Worm (Caenorhabditis elegans) whole organism, L4 larva: ENCODE results near the gene F52H2.5.
A peak's percentile ranks its signal among the peaks of the same experiment; 100 is the strongest.

Experiments used
- F10B5.3 ChIP-seq: sonication (generic microtip); optimal IDR thresholded peaks from 2 replicates; lab custom pipeline; 2016; ENCODE audit warnings: mild to moderate bottlenecking, missing genetic modification characterization, missing compliant biosample characterization
- T26A8.4 ChIP-seq: fragments of 200-800 bp; sonication (Bioruptor generic); IDR thresholded peaks from 2 replicates; pipeline ENCODE4 v1.3.6; 2022; ENCODE audit warnings: missing genetic modification characterization, missing compliant biosample characterization
- Y105C5A.15 ChIP-seq: fragments of 200-800 bp; sonication (Bioruptor generic); IDR thresholded peaks from 2 replicates; pipeline ENCODE4 v1.3.6; 2022; ENCODE audit warnings: missing genetic modification characterization, missing compliant biosample characterization
- Y75B8A.6 ChIP-seq: fragments of 200-800 bp; sonication (Bioruptor generic); IDR thresholded peaks from 2 replicates; pipeline ENCODE4 v1.3.6; 2022; ENCODE audit warnings: missing genetic modification reagents, missing genetic modification characterization, missing compliant biosample characterization
- ZK337.2 ChIP-seq: fragments of 200-800 bp; sonication (Bioruptor generic); IDR thresholded peaks from 2 replicates; pipeline ENCODE4 v1.3.6; 2022; ENCODE audit warnings: missing genetic modification reagents, missing genetic modification characterization, missing compliant biosample characterization
- arid-1 ChIP-seq: fragments of 200-800 bp; sonication (Bioruptor generic); conservative IDR thresholded peaks from 2 replicates; pipeline ENCODE4 v1.3.6; 2022; ENCODE audit warnings: missing genetic modification reagents, missing genetic modification characterization, missing compliant biosample characterization
- ceh-44 ChIP-seq: fragments of 200-800 bp; sonication (Bioruptor generic); IDR thresholded peaks from 2 replicates; pipeline ENCODE4 v1.3.6; 2022; ENCODE audit warnings: missing genetic modification reagents, missing genetic modification characterization, missing compliant biosample characterization
- ceh-62 ChIP-seq: sonication (generic microtip); optimal IDR thresholded peaks from 2 replicates; lab custom pipeline; 2017; ENCODE audit warnings: missing biosample characterization, missing genetic modification characterization
- ceh-82 ChIP-seq: sonication (generic microtip); optimal IDR thresholded peaks from 2 replicates; lab custom pipeline; 2017; ENCODE audit warnings: missing biosample characterization, missing genetic modification characterization
- ces-1 ChIP-seq: fragments of 150-350 bp; sonication (generic microtip); optimal IDR thresholded peaks from 4 replicates; lab custom pipeline; 2014; ENCODE audit warnings: missing biosample characterization, missing genetic modification reagents, missing genetic modification characterization
- ctbp-1 ChIP-seq: fragments of 200-800 bp; sonication (Bioruptor generic); IDR thresholded peaks from 2 replicates; pipeline ENCODE4 v1.3.6; 2022; ENCODE audit warnings: missing genetic modification reagents, missing genetic modification characterization, missing compliant biosample characterization
- daf-12 ChIP-seq: fragments of 150-350 bp; optimal IDR thresholded peaks from 2 replicates; lab custom pipeline; 2014; ENCODE audit warnings: missing biosample characterization, missing genetic modification reagents, missing genetic modification characterization
- daf-16 ChIP-seq, 3 experiments: sonication (generic microtip); optimal IDR thresholded peaks; 2 replicates each; lab custom pipeline; 2016 to 2017; ENCODE audit warnings: missing genetic modification characterization in 3 of 3, missing genetic modification reagents in 3 of 3, mild to moderate bottlenecking in 2 of 3, missing compliant biosample characterization in 2 of 3, missing biosample characterization in 1 of 3, moderate library complexity in 1 of 3
- dmd-6 ChIP-seq: fragments of 200-800 bp; sonication (Bioruptor generic); IDR thresholded peaks from 2 replicates; pipeline ENCODE4 v1.3.6; 2022; ENCODE audit warnings: missing genetic modification reagents, missing genetic modification characterization, missing compliant biosample characterization
- dmd-8 ChIP-seq: fragments of 200-800 bp; sonication (Bioruptor generic); IDR thresholded peaks from 2 replicates; pipeline ENCODE4 v1.3.6; 2022; ENCODE audit warnings: missing genetic modification characterization, missing compliant biosample characterization
- duxl-1 ChIP-seq: sonication (generic microtip); optimal IDR thresholded peaks from 2 replicates; lab custom pipeline; 2016; ENCODE audit warnings: mild to moderate bottlenecking, missing genetic modification characterization, moderate library complexity, missing compliant biosample characterization; ENCODE audit not compliant: poor library complexity
- fos-1 ChIP-seq: fragments of 150-350 bp; optimal IDR thresholded peaks from 2 replicates; lab custom pipeline; 2014; ENCODE audit warnings: missing biosample characterization, missing genetic modification characterization
- gei-8 ChIP-seq: fragments of 200-800 bp; sonication (Bioruptor generic); optimal IDR thresholded peaks from 2 replicates; lab custom pipeline; 2018; ENCODE audit warnings: mild to moderate bottlenecking, missing genetic modification characterization, missing compliant biosample characterization
- hif-1 ChIP-seq, 2 experiments: sonication (generic microtip); optimal IDR thresholded peaks; 2 replicates each; lab custom pipeline; 2016 to 2017; ENCODE audit warnings: missing compliant biosample characterization in 2 of 2, missing genetic modification characterization in 2 of 2, missing genetic modification reagents in 2 of 2, missing genotype in 2 of 2, mild to moderate bottlenecking in 1 of 2
- hlh-11 ChIP-seq: fragments of 200-800 bp; sonication (Bioruptor generic); optimal IDR thresholded peaks from 2 replicates; lab custom pipeline; 2018; ENCODE audit warnings: mild to moderate bottlenecking, missing genetic modification characterization, missing compliant biosample characterization
- lin-15B ChIP-seq: fragments of 150-350 bp; sonication (generic microtip); optimal IDR thresholded peaks from 3 replicates; lab custom pipeline; 2014; ENCODE audit warnings: missing biosample characterization, missing genetic modification characterization
- lin-29 ChIP-seq: fragments of 200-800 bp; sonication (Bioruptor generic); IDR thresholded peaks from 2 replicates; pipeline ENCODE4 v1.3.6; 2022; ENCODE audit warnings: missing genetic modification reagents, missing genetic modification characterization, missing compliant biosample characterization
- lir-3 ChIP-seq: sonication (generic microtip); optimal IDR thresholded peaks from 2 replicates; lab custom pipeline; 2016; ENCODE audit warnings: mild to moderate bottlenecking, missing genetic modification characterization, missing compliant biosample characterization
- lsy-2 ChIP-seq, 2 experiments: fragments of 150-350 bp in 1 of 2; sonication (generic microtip) in 1 of 2; optimal IDR thresholded peaks; 2 replicates each; lab custom pipeline; 2014 to 2017; ENCODE audit warnings: missing biosample characterization in 2 of 2, missing genetic modification characterization in 2 of 2
- madf-5 ChIP-seq, 2 experiments: fragments of 200-800 bp; sonication (Bioruptor generic); IDR thresholded peaks; 2 replicates each; pipeline ENCODE4 v1.3.6; 2022; ENCODE audit warnings: missing compliant biosample characterization in 2 of 2, missing genetic modification characterization in 2 of 2
- madf-9 ChIP-seq: fragments of 200-800 bp; sonication (Bioruptor generic); conservative IDR thresholded peaks from 2 replicates; pipeline ENCODE4 v1.3.6; 2022; ENCODE audit warnings: missing genetic modification reagents, missing genetic modification characterization, missing compliant biosample characterization
- mes-2 ChIP-seq: sonication (generic microtip); optimal IDR thresholded peaks from 2 replicates; lab custom pipeline; 2016; ENCODE audit warnings: missing genotype, mild to moderate bottlenecking, missing genetic modification characterization, missing compliant biosample characterization; ENCODE audit not compliant: poor library complexity, severe bottlenecking
- mxl-2 ChIP-seq: fragments of 200-800 bp; sonication (Bioruptor generic); conservative IDR thresholded peaks from 2 replicates; pipeline ENCODE4 v1.3.6; 2022; ENCODE audit warnings: missing genetic modification reagents, missing genetic modification characterization, missing compliant biosample characterization
- nhr-10 ChIP-seq: fragments of 150-350 bp; optimal IDR thresholded peaks from 2 replicates; lab custom pipeline; 2014; ENCODE audit warnings: missing biosample characterization, missing genetic modification characterization
- nhr-102 ChIP-seq: sonication (generic microtip); optimal IDR thresholded peaks from 2 replicates; lab custom pipeline; 2016; ENCODE audit warnings: mild to moderate bottlenecking, missing genetic modification characterization, moderate library complexity, missing compliant biosample characterization
- nhr-237 ChIP-seq: sonication (generic microtip); optimal IDR thresholded peaks from 2 replicates; lab custom pipeline; 2017; ENCODE audit warnings: missing biosample characterization, missing genetic modification characterization
- nhr-25 ChIP-seq: sonication (generic microtip); optimal IDR thresholded peaks from 2 replicates; lab custom pipeline; 2017; ENCODE audit warnings: missing genetic modification characterization, mild to moderate bottlenecking, missing compliant biosample characterization, antibody characterized with exemption, moderate library complexity, borderline replicate concordance; ENCODE audit not compliant: insufficient read depth
- nhr-41 ChIP-seq: fragments of 200-800 bp; sonication (Bioruptor generic); IDR thresholded peaks from 2 replicates; pipeline ENCODE4 v1.3.6; 2022; ENCODE audit warnings: missing genetic modification reagents, missing genetic modification characterization, missing compliant biosample characterization
- nhr-6 ChIP-seq: fragments of 150-350 bp; optimal IDR thresholded peaks from 2 replicates; lab custom pipeline; 2014; ENCODE audit warnings: missing biosample characterization, missing genetic modification characterization
- nhr-76 ChIP-seq: fragments of 150-350 bp; optimal IDR thresholded peaks from 2 replicates; lab custom pipeline; 2014; ENCODE audit warnings: missing biosample characterization, missing genetic modification characterization
- pqm-1 ChIP-seq: sonication (generic microtip); optimal IDR thresholded peaks from 2 replicates; lab custom pipeline; 2017; ENCODE audit warnings: missing biosample characterization, missing genetic modification characterization
- rbr-2 ChIP-seq: sonication (generic microtip); optimal IDR thresholded peaks from 2 replicates; lab custom pipeline; 2016; ENCODE audit warnings: missing genotype, missing genetic modification characterization, missing compliant biosample characterization
- saeg-2 ChIP-seq: fragments of 200-800 bp; sonication (Bioruptor generic); IDR thresholded peaks from 2 replicates; pipeline ENCODE4 v1.3.6; 2022; ENCODE audit warnings: missing genetic modification reagents, missing genetic modification characterization, missing compliant biosample characterization
- set-16 ChIP-seq: fragments of 200-800 bp; sonication (Bioruptor generic); IDR thresholded peaks from 2 replicates; pipeline ENCODE4 v1.3.6; 2022; ENCODE audit warnings: missing genetic modification reagents, missing genetic modification characterization, missing compliant biosample characterization
- snpc-4 ChIP-seq: fragments of 150-350 bp; optimal IDR thresholded peaks from 2 replicates; lab custom pipeline; 2014; ENCODE audit warnings: missing biosample characterization, missing genetic modification characterization
- spr-1 ChIP-seq: sonication (generic microtip); optimal IDR thresholded peaks from 2 replicates; lab custom pipeline; 2016; ENCODE audit warnings: mild to moderate bottlenecking, missing genetic modification characterization, missing compliant biosample characterization
- spr-3 ChIP-seq: fragments of 200-800 bp; sonication (Bioruptor generic); optimal IDR thresholded peaks from 2 replicates; lab custom pipeline; 2018; ENCODE audit warnings: mild to moderate bottlenecking, missing genetic modification characterization, missing compliant biosample characterization
- tag-97 ChIP-seq: fragments of 200-800 bp; sonication (Bioruptor generic); IDR thresholded peaks from 2 replicates; pipeline ENCODE4 v1.3.6; 2022; ENCODE audit warnings: missing genetic modification characterization, missing compliant biosample characterization
- tra-1 ChIP-seq: fragments of 200-800 bp; sonication (Bioruptor generic); IDR thresholded peaks from 2 replicates; pipeline ENCODE4 v1.3.6; 2022; ENCODE audit warnings: missing genetic modification reagents, missing genetic modification characterization, missing compliant biosample characterization
- unc-130 ChIP-seq: sonication (generic microtip); optimal IDR thresholded peaks from 2 replicates; lab custom pipeline; 2016; ENCODE audit warnings: missing genetic modification reagents, missing genetic modification characterization, missing compliant biosample characterization
- vab-7 ChIP-seq: fragments of 200-800 bp; sonication (Bioruptor generic); IDR thresholded peaks from 2 replicates; pipeline ENCODE4 v1.3.6; 2022; ENCODE audit warnings: missing genetic modification reagents, missing genetic modification characterization, missing compliant biosample characterization
- zfp-2 ChIP-seq: sonication (generic microtip); optimal IDR thresholded peaks from 2 replicates; lab custom pipeline; 2016; ENCODE audit warnings: mild to moderate bottlenecking, missing genetic modification characterization, missing compliant biosample characterization
- zfp-3 ChIP-seq: fragments of 200-800 bp; sonication (Bioruptor generic); conservative IDR thresholded peaks from 2 replicates; pipeline ENCODE4 v1.3.6; 2022; ENCODE audit warnings: missing genetic modification reagents, missing genetic modification characterization, missing compliant biosample characterization
- ztf-11 ChIP-seq: fragments of 150-350 bp; optimal IDR thresholded peaks from 2 replicates; lab custom pipeline; 2014; ENCODE audit warnings: missing biosample characterization, missing genetic modification characterization
- ztf-7 ChIP-seq: fragments of 150-350 bp; optimal IDR thresholded peaks from 2 replicates; lab custom pipeline; 2014; ENCODE audit warnings: missing biosample characterization, missing genetic modification characterization

Gene F52H2.5

DNA sequence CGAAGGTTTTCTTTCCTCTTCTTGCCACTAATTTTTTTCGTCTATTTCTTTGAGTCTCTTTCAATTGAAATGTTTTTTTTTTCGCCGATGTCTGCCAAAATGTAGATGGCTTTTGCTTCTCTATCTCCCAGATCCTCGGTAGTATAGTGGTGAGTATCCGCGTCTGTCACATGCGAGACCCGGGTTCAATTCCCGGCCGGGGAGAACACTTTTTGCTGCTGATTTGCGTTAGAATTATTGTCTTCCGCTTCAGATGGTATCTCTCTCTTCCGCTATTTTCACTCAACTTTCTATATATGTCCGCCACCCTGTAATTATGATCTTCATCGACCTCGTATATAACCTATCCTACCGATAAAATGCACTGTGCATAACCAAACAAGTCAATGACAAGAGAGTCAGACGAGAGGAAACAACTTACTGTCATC is 6.4 kb downstream of the F52H2.5 start (continued):
- TF ChIP-seq Y105C5A.15 (0 out of 2 replicates have a peak, but pooled peaks have one; percentile 19), tag-97 (GFP tag; lab: Robert Waterston, UW) (no peak), ZK337.2 (peak; percentile 81), vab-7 (peak; percentile 82), ces-1 (GFP tag; lab: Kevin White, UChicago) (no peak), ceh-82 (tag; lab: Kevin White, UChicago) (no peak), mxl-2 (no peak), Y75B8A.6 (peak; percentile 60; the same call in 1 of the 2 replicates), hlh-11 (peak; percentile 69), rbr-2 (tag; lab: Kevin White, UChicago) (peak; percentile 84), nhr-10 (tag; lab: Kevin White, UChicago) (no peak), nhr-6 (tag; lab: Kevin White, UChicago) (no peak), dmd-8 (GFP tag; lab: Robert Waterston, UW) (peak; percentile 70), daf-12 (tag; lab: Kevin White, UChicago) (no peak), nhr-41 (GFP tag; lab: Robert Waterston, UW) (peak; percentile 93), T26A8.4 (peak; percentile 83), nhr-25 (peak; percentile 35), dmd-6 (GFP tag; lab: Robert Waterston, UW) (peak; percentile 60), nhr-237 (tag; lab: Kevin White, UChicago) (no peak), F10B5.3 (peak; percentile 31), nhr-76 (tag; lab: Kevin White, UChicago) (no peak), madf-5 (GFP tag; IDR thresholded peaks at IDR 0.05; lab: Robert Waterston, UW) (peak; percentile 37 to 86; a peak in 1 of 4 replicates), hif-1 (tag; optimal IDR thresholded peaks at IDR 0.05; lab: Kevin White, UChicago) (peak in 1 of 2 experiments; percentile 45), duxl-1 (tag; lab: Kevin White, UChicago) (peak; percentile 52), tra-1 (GFP tag; lab: Robert Waterston, UW) (peak; percentile 80), pqm-1 (no peak), nhr-102 (tag; lab: Kevin White, UChicago) (peak; percentile 83), zfp-2 (tag; lab: Kevin White, UChicago) (peak; percentile 5), ctbp-1 (GFP tag; lab: Robert Waterston, UW) (peak; percentile 77), ztf-7 (tag; lab: Kevin White, UChicago) (peak; percentile 60), ceh-62 (tag; lab: Kevin White, UChicago) (no peak), ztf-11 (no peak), lsy-2 (tag; optimal IDR thresholded peaks at IDR 0.05; lab: Kevin White, UChicago) (peak in 1 of 2 experiments; percentile 66), lir-3 (tag; lab: Kevin White, UChicago) (peak; percentile 76), spr-1 (tag; lab: Kevin White, UChicago) (peak; percentile 75), ceh-44 (GFP tag; lab: Robert Waterston, UW) (peak; percentile 61; the same call in 1 of the 2 replicates), fos-1 (tag; lab: Kevin White, UChicago) (no peak), saeg-2 (peak; percentile 71), madf-9 (peak; percentile 88), daf-16 (GFP tag; optimal IDR thresholded peaks at IDR 0.05; lab: Kevin White, UChicago) (peak; percentile 68 to 91), daf-16 (tag; optimal IDR thresholded peaks at IDR 0.05; lab: Kevin White, UChicago) (peak; percentile 75), mes-2 (tag; lab: Kevin White, UChicago) (peak; percentile 75), set-16 (GFP tag; lab: Robert Waterston, UW) (peak; percentile 28; the same call in 1 of the 2 replicates), gei-8 (GFP tag; lab: Kevin White, UChicago) (peak; percentile 62), lin-29 (peak; percentile 48; the same call in 1 of the 2 replicates), snpc-4 (tag; lab: Kevin White, UChicago) (no peak), spr-3 (GFP tag; lab: Kevin White, UChicago) (peak; percentile 43), lin-15B (tag; lab: Kevin White, UChicago) (no peak), zfp-3 (no peak), unc-130 (GFP tag; lab: Kevin White, UChicago) (peak; percentile 25), arid-1 (peak; percentile 67)
